Worm (Caenorhabditis elegans) whole organism, L2 larva: Measurements from ENCODE around the gene H06H21.8.

Experiments used
- egl-27 ChIP-seq: sonication (generic microtip); optimal IDR thresholded peaks from 3 replicates; lab custom pipeline; 2017; ENCODE audit warnings: missing biosample characterization, missing genetic modification reagents, missing genetic modification characterization
- fos-1 ChIP-seq: fragments of 150-350 bp; optimal IDR thresholded peaks from 2 replicates; lab custom pipeline; 2014; ENCODE audit warnings: missing biosample characterization, missing genetic modification characterization
- gmeb-1 ChIP-seq: fragments of 150-350 bp; optimal IDR thresholded peaks from 2 replicates; lab custom pipeline; 2014; ENCODE audit warnings: missing biosample characterization, missing genetic modification characterization
- lin-11 ChIP-seq: fragments of 150-350 bp; sonication (generic microtip); optimal IDR thresholded peaks from 2 replicates; lab custom pipeline; 2014; ENCODE audit warnings: missing biosample characterization, missing genetic modification characterization, inconsistent platforms, mixed read lengths
- nhr-10 ChIP-seq: sonication (generic microtip); optimal IDR thresholded peaks from 2 replicates; lab custom pipeline; 2017; ENCODE audit warnings: missing biosample characterization, missing genetic modification characterization
- nhr-11 ChIP-seq: fragments of 150-350 bp; optimal IDR thresholded peaks from 2 replicates; lab custom pipeline; 2014; ENCODE audit warnings: missing biosample characterization, missing genetic modification characterization
- nhr-12 ChIP-seq: fragments of 150-350 bp; optimal IDR thresholded peaks from 2 replicates; lab custom pipeline; 2014; ENCODE audit warnings: missing biosample characterization, missing genetic modification characterization
- nhr-237 ChIP-seq: fragments of 150-350 bp; optimal IDR thresholded peaks from 2 replicates; lab custom pipeline; 2014; ENCODE audit warnings: missing biosample characterization, missing genetic modification characterization
- nhr-25 ChIP-seq: fragments of 150-350 bp; sonication (generic microtip); optimal IDR thresholded peaks from 3 replicates; lab custom pipeline; 2014; ENCODE audit warnings: missing biosample characterization, missing genetic modification characterization
- nhr-77 ChIP-seq: fragments of 150-350 bp; optimal IDR thresholded peaks from 2 replicates; lab custom pipeline; 2014; ENCODE audit warnings: missing biosample characterization, missing genetic modification characterization
- sma-9 ChIP-seq, 2 experiments: fragments of 150-350 bp in 1 of 2; sonication (generic microtip) in 1 of 2; optimal IDR thresholded peaks; 2 replicates each; lab custom pipeline; 2014 to 2016; ENCODE audit warnings: missing genetic modification characterization in 2 of 2, mild to moderate bottlenecking in 1 of 2, missing biosample characterization in 1 of 2, missing compliant biosample characterization in 1 of 2, missing genetic modification reagents in 1 of 2, moderate library complexity in 1 of 2

The H06H21.8 gene

ce11 chrIV:4776001-4776400 is 44.9 kb downstream of the H06H21.8 start, which contains the start of gene R11E3.19:
TSS of gene R11E3.19 (minus strand) at chrIV:4776101.
- TF ChIP-seq nhr-25 (tag; lab: Kevin White, UChicago) (no peak), nhr-77 (tag; lab: Kevin White, UChicago) (no peak), egl-27 (no peak), sma-9 (GFP tag; optimal IDR thresholded peaks at IDR 0.05; lab: Kevin White, UChicago) (no peak), sma-9 (tag; optimal IDR thresholded peaks at IDR 0.05; lab: Kevin White, UChicago) (no peak), gmeb-1 (no peak)

- TF ChIP-seq nhr-12 (tag; lab: Kevin White, UChicago) (no peak), nhr-237 (no peak), nhr-11 (no peak), gmeb-1 (no peak), lin-11 (tag; lab: Kevin White, UChicago) (no peak), nhr-10 (tag; lab: Kevin White, UChicago) (no peak), nhr-25 (tag; lab: Kevin White, UChicago) (no peak), fos-1 (peak; percentile 29)
Measured at ce11 chrIV:4771792-4772191, 49.1 kb downstream of the H06H21.8 start, which contains the start of gene R11E3.2. TSS of gene R11E3.2 (plus strand) at chrIV:4772092.
